Worm (Caenorhabditis elegans) whole organism, late embryonic: Measurements from ENCODE around the gene E02H9.13.

Experiments used
- F13H6.1 ChIP-seq: sonication (generic microtip); optimal IDR thresholded peaks from 2 replicates; lab custom pipeline; 2016; ENCODE audit warnings: missing genetic modification characterization, missing compliant biosample characterization
- K09A11.1 ChIP-seq: sonication (generic microtip); optimal IDR thresholded peaks from 2 replicates; lab custom pipeline; 2017; ENCODE audit warnings: antibody characterized with exemption, mild to moderate bottlenecking, missing genetic modification characterization, missing compliant biosample characterization; ENCODE audit not compliant: insufficient read depth
- T23F11.4 ChIP-seq: fragments of 200-800 bp; sonication (Bioruptor generic); optimal IDR thresholded peaks from 2 replicates; lab custom pipeline; 2018; ENCODE audit warnings: mild to moderate bottlenecking, missing genetic modification characterization, missing compliant biosample characterization
- ceh-14 ChIP-seq: sonication (generic microtip); optimal IDR thresholded peaks from 2 replicates; lab custom pipeline; 2016; ENCODE audit warnings: missing genotype, missing genetic modification characterization, missing compliant biosample characterization
- ceh-22 ChIP-seq: sonication (generic microtip); optimal IDR thresholded peaks from 2 replicates; lab custom pipeline; 2017; ENCODE audit warnings: missing biosample characterization, missing genetic modification characterization
- ceh-24 ChIP-seq: sonication (generic microtip); optimal IDR thresholded peaks from 2 replicates; lab custom pipeline; 2016; ENCODE audit warnings: mild to moderate bottlenecking, missing genetic modification characterization, missing compliant biosample characterization
- ceh-31 ChIP-seq: sonication (generic microtip); optimal IDR thresholded peaks from 2 replicates; lab custom pipeline; 2016; ENCODE audit warnings: missing genetic modification characterization, missing compliant biosample characterization
- ceh-48 ChIP-seq: sonication (generic microtip); optimal IDR thresholded peaks from 2 replicates; lab custom pipeline; 2016; ENCODE audit warnings: missing genetic modification characterization, inconsistent platforms, missing compliant biosample characterization
- ceh-6 ChIP-seq: fragments of 200-800 bp; sonication (Bioruptor generic); optimal IDR thresholded peaks from 2 replicates; lab custom pipeline; 2018; ENCODE audit warnings: mild to moderate bottlenecking, missing genetic modification characterization, missing compliant biosample characterization
- ceh-9 ChIP-seq: sonication (generic microtip); optimal IDR thresholded peaks from 2 replicates; lab custom pipeline; 2016; ENCODE audit warnings: mild to moderate bottlenecking, missing genetic modification characterization, inconsistent platforms, missing compliant biosample characterization
- elt-2 ChIP-seq: sonication (generic microtip); optimal IDR thresholded peaks from 2 replicates; lab custom pipeline; 2016; ENCODE audit warnings: missing genetic modification reagents, missing genetic modification characterization, missing compliant biosample characterization
- elt-4 ChIP-seq: sonication (generic microtip); optimal IDR thresholded peaks from 2 replicates; lab custom pipeline; 2016; ENCODE audit warnings: missing genetic modification characterization, missing compliant biosample characterization
- fax-1 ChIP-seq: sonication (generic microtip); optimal IDR thresholded peaks from 2 replicates; lab custom pipeline; 2016; ENCODE audit warnings: missing genotype, missing genetic modification characterization, missing compliant biosample characterization
- fkh-10 ChIP-seq: fragments of 150-350 bp; optimal IDR thresholded peaks from 2 replicates; lab custom pipeline; 2014; ENCODE audit warnings: missing biosample characterization, missing genetic modification reagents, missing genetic modification characterization
- gmeb-2 ChIP-seq: sonication (generic microtip); optimal IDR thresholded peaks from 2 replicates; lab custom pipeline; 2016; ENCODE audit warnings: missing genetic modification characterization, inconsistent platforms, missing compliant biosample characterization
- hlh-13 ChIP-seq: fragments of 200-800 bp; sonication (Bioruptor generic); optimal IDR thresholded peaks from 2 replicates; lab custom pipeline; 2018; ENCODE audit warnings: mild to moderate bottlenecking, missing genetic modification characterization, missing compliant biosample characterization
- hlh-15 ChIP-seq: sonication (generic microtip); optimal IDR thresholded peaks from 2 replicates; lab custom pipeline; 2016; ENCODE audit warnings: missing genetic modification characterization, missing compliant biosample characterization
- hlh-6 ChIP-seq: sonication (generic microtip); optimal IDR thresholded peaks from 2 replicates; lab custom pipeline; 2016; ENCODE audit warnings: missing genotype, missing genetic modification characterization, missing compliant biosample characterization
- lim-6 ChIP-seq: sonication (generic microtip); optimal IDR thresholded peaks from 2 replicates; lab custom pipeline; 2016; ENCODE audit warnings: missing genetic modification characterization, missing compliant biosample characterization
- nfya-1 ChIP-seq: sonication (generic microtip); optimal IDR thresholded peaks from 2 replicates; lab custom pipeline; 2017; ENCODE audit warnings: missing genetic modification characterization, mild to moderate bottlenecking, missing compliant biosample characterization, antibody characterized with exemption, moderate library complexity
- npax-4 ChIP-seq: sonication (generic microtip); optimal IDR thresholded peaks from 2 replicates; lab custom pipeline; 2016; ENCODE audit warnings: missing genetic modification characterization, missing compliant biosample characterization
- odd-2 ChIP-seq: sonication (generic microtip); optimal IDR thresholded peaks from 2 replicates; lab custom pipeline; 2017; ENCODE audit warnings: antibody characterized with exemption, mild to moderate bottlenecking, missing genetic modification characterization, missing compliant biosample characterization
- pag-3 ChIP-seq: sonication (generic microtip); optimal IDR thresholded peaks from 2 replicates; lab custom pipeline; 2016; ENCODE audit warnings: missing compliant biosample characterization, missing genetic modification characterization, borderline replicate concordance
- pha-2 ChIP-seq: sonication (generic microtip); optimal IDR thresholded peaks from 2 replicates; lab custom pipeline; 2017; ENCODE audit warnings: mild to moderate bottlenecking, missing genetic modification characterization, missing compliant biosample characterization
- pha-4 ChIP-seq: fragments of 150-350 bp; optimal IDR thresholded peaks from 2 replicates; lab custom pipeline; 2018; ENCODE audit warnings: missing biosample characterization, missing genetic modification reagents, missing genetic modification characterization
- pqm-1 ChIP-seq: sonication (generic microtip); optimal IDR thresholded peaks from 2 replicates; lab custom pipeline; 2016; ENCODE audit warnings: missing genetic modification characterization, missing compliant biosample characterization
- sdc-2 ChIP-seq: sonication (generic microtip); optimal IDR thresholded peaks from 2 replicates; lab custom pipeline; 2016; ENCODE audit warnings: missing genotype, missing genetic modification characterization, missing compliant biosample characterization
- syd-9 ChIP-seq: sonication (generic microtip); optimal IDR thresholded peaks from 2 replicates; lab custom pipeline; 2016; ENCODE audit warnings: mild to moderate bottlenecking, missing genetic modification characterization, moderate library complexity, missing compliant biosample characterization
- tbx-2 ChIP-seq: sonication (generic microtip); optimal IDR thresholded peaks from 2 replicates; lab custom pipeline; 2016; ENCODE audit warnings: missing genetic modification characterization, missing compliant biosample characterization
- tbx-7 ChIP-seq: sonication (generic microtip); optimal IDR thresholded peaks from 2 replicates; lab custom pipeline; 2016; ENCODE audit warnings: missing genotype, missing genetic modification characterization, missing compliant biosample characterization
- unc-42 ChIP-seq: sonication (generic microtip); optimal IDR thresholded peaks from 2 replicates; lab custom pipeline; 2016; ENCODE audit warnings: missing genotype, missing genetic modification characterization, missing compliant biosample characterization
- unc-86 ChIP-seq: sonication (generic microtip); optimal IDR thresholded peaks from 2 replicates; lab custom pipeline; 2016; ENCODE audit warnings: missing genetic modification characterization, missing compliant biosample characterization
- ztf-16 ChIP-seq: sonication (generic microtip); optimal IDR thresholded peaks from 2 replicates; lab custom pipeline; 2017; ENCODE audit warnings: missing genetic modification characterization, missing compliant biosample characterization

Gene E02H9.13

ce11 chrIII:2418159-2418658 is 20.3 kb downstream of the E02H9.13 start, which contains the start of the genes W04B5.5 and W04B5.3:
Gene W04B5.5 (minus strand): TSS chrIII:2418209.
Gene W04B5.3 (plus strand): TSS chrIII:2418514.
- TF ChIP-seq ztf-16 (tag; lab: Kevin White, UChicago), result no peak
- no peak for TF ChIP-seq ceh-24 (tag; lab: Kevin White, UChicago)
- TF ChIP-seq ceh-14 (tag; lab: Kevin White, UChicago), result no peak
- no peak for TF ChIP-seq lim-6 (tag; lab: Kevin White, UChicago)
- peak; percentile 57 for TF ChIP-seq nfya-1 (tag; lab: Kevin White, UChicago)
- TF ChIP-seq hlh-6 (tag; lab: Kevin White, UChicago), result no peak
- no peak for TF ChIP-seq gmeb-2
- peak; percentile 76 for TF ChIP-seq elt-2 (tag; lab: Kevin White, UChicago)
- TF ChIP-seq ceh-31, result peak; percentile 13

- TF ChIP-seq pha-4 (tag; lab: Kevin White, UChicago) (no peak), elt-4 (tag; lab: Kevin White, UChicago) (no peak), syd-9 (tag; lab: Kevin White, UChicago) (no peak), hlh-13 (GFP tag; lab: Kevin White, UChicago) (no peak), pha-2 (tag; lab: Kevin White, UChicago) (no peak), pqm-1 (tag; lab: Kevin White, UChicago) (no peak), pag-3 (tag; lab: Kevin White, UChicago) (no peak), tbx-7 (tag; lab: Kevin White, UChicago) (no peak)
These were observed 27.6 kb downstream of the E02H9.13 start, which contains the start of gene mrpl-30 for ce11 chrIII:2410925-2411450. Gene mrpl-30 (minus strand): TSS chrIII:2410975.

ce11 chrIII:2401126-2402123 is 37.1 kb downstream of the E02H9.13 start, which contains the start of the genes cic-1 and strm-1:
Gene cic-1 (minus strand): TSS chrIII:2401221.
Gene strm-1 (plus strand): TSS chrIII:2402070.
- TF ChIP-seq T23F11.4 (GFP tag; lab: Kevin White, UChicago) (no peak), pha-2 (tag; lab: Kevin White, UChicago) (no peak), tbx-2 (tag; lab: Kevin White, UChicago) (no peak), unc-42 (tag; lab: Kevin White, UChicago) (peak; percentile 13), ceh-31 (no peak), ceh-14 (tag; lab: Kevin White, UChicago) (no peak), elt-4 (tag; lab: Kevin White, UChicago) (no peak), ceh-48 (tag; lab: Kevin White, UChicago) (peak; percentile 62), unc-86 (no peak), K09A11.1 (tag; lab: Kevin White, UChicago) (no peak), ceh-6 (GFP tag; lab: Kevin White, UChicago) (no peak), pag-3 (tag; lab: Kevin White, UChicago) (no peak), npax-4 (no peak), fax-1 (no peak), nfya-1 (tag; lab: Kevin White, UChicago) (peak; percentile 20), F13H6.1 (tag; lab: Kevin White, UChicago) (no peak)

- no peak for TF ChIP-seq sdc-2 (tag; lab: Kevin White, UChicago)
- no peak for TF ChIP-seq ceh-9
- no peak for TF ChIP-seq pqm-1 (tag; lab: Kevin White, UChicago)
- TF ChIP-seq odd-2, result no peak
- TF ChIP-seq fkh-10, result no peak
- no peak for TF ChIP-seq elt-2 (tag; lab: Kevin White, UChicago)
- no peak for TF ChIP-seq hlh-15 (tag; lab: Kevin White, UChicago)
- TF ChIP-seq ceh-22 (tag; lab: Kevin White, UChicago), result no peak
- TF ChIP-seq ceh-31, result no peak
These were observed 44.8 kb downstream of the E02H9.13 start for ce11 chrIII:2393666-2394154.
